Worm (Caenorhabditis elegans) whole organism, late embryonic: ENCODE data around the gene K08E4.2.

Experiments
- C38D4.7 ChIP-seq: fragments of 200-800 bp; sonication (Bioruptor generic); optimal IDR thresholded peaks from 2 replicates; lab custom pipeline; 2018; ENCODE audit warnings: mild to moderate bottlenecking, missing genetic modification characterization, moderate library complexity, missing compliant biosample characterization
- K02D7.2 ChIP-seq: sonication (generic microtip); optimal IDR thresholded peaks from 2 replicates; lab custom pipeline; 2017; ENCODE audit warnings: mild to moderate bottlenecking, missing genetic modification characterization, missing compliant biosample characterization
- K09A11.1 ChIP-seq: sonication (generic microtip); optimal IDR thresholded peaks from 2 replicates; lab custom pipeline; 2017; ENCODE audit warnings: antibody characterized with exemption, mild to moderate bottlenecking, missing genetic modification characterization, missing compliant biosample characterization; ENCODE audit not compliant: insufficient read depth
- ahr-1 ChIP-seq: sonication (generic microtip); optimal IDR thresholded peaks from 2 replicates; lab custom pipeline; 2016; ENCODE audit warnings: missing genetic modification characterization, missing compliant biosample characterization
- ceh-18 ChIP-seq: sonication (generic microtip); optimal IDR thresholded peaks from 2 replicates; lab custom pipeline; 2016; ENCODE audit warnings: missing genetic modification characterization, missing compliant biosample characterization
- ceh-2 ChIP-seq: sonication (generic microtip); optimal IDR thresholded peaks from 2 replicates; lab custom pipeline; 2016; ENCODE audit warnings: missing genotype, missing genetic modification characterization, missing compliant biosample characterization
- ceh-22 ChIP-seq: sonication (generic microtip); optimal IDR thresholded peaks from 2 replicates; lab custom pipeline; 2017; ENCODE audit warnings: missing biosample characterization, missing genetic modification characterization
- ceh-24 ChIP-seq: sonication (generic microtip); optimal IDR thresholded peaks from 2 replicates; lab custom pipeline; 2016; ENCODE audit warnings: mild to moderate bottlenecking, missing genetic modification characterization, missing compliant biosample characterization
- ceh-31 ChIP-seq: sonication (generic microtip); optimal IDR thresholded peaks from 2 replicates; lab custom pipeline; 2016; ENCODE audit warnings: missing genetic modification characterization, missing compliant biosample characterization
- ceh-45 ChIP-seq: fragments of 200-800 bp; sonication (Bioruptor generic); IDR thresholded peaks from 2 replicates; pipeline ENCODE4 v1.3.6; 2022; ENCODE audit warnings: missing genetic modification reagents, missing genetic modification characterization, missing compliant biosample characterization
- ceh-6 ChIP-seq: fragments of 200-800 bp; sonication (Bioruptor generic); optimal IDR thresholded peaks from 2 replicates; lab custom pipeline; 2018; ENCODE audit warnings: mild to moderate bottlenecking, missing genetic modification characterization, missing compliant biosample characterization
- ceh-9 ChIP-seq: sonication (generic microtip); optimal IDR thresholded peaks from 2 replicates; lab custom pipeline; 2016; ENCODE audit warnings: mild to moderate bottlenecking, missing genetic modification characterization, inconsistent platforms, missing compliant biosample characterization
- che-1 ChIP-seq: sonication (generic microtip); optimal IDR thresholded peaks from 2 replicates; lab custom pipeline; 2016; ENCODE audit warnings: mild to moderate bottlenecking, missing genetic modification characterization, missing compliant biosample characterization
- elt-4 ChIP-seq: sonication (generic microtip); optimal IDR thresholded peaks from 2 replicates; lab custom pipeline; 2016; ENCODE audit warnings: missing genetic modification characterization, missing compliant biosample characterization
- fax-1 ChIP-seq: sonication (generic microtip); optimal IDR thresholded peaks from 2 replicates; lab custom pipeline; 2016; ENCODE audit warnings: missing genotype, missing genetic modification characterization, missing compliant biosample characterization
- fkh-10 ChIP-seq: fragments of 150-350 bp; optimal IDR thresholded peaks from 2 replicates; lab custom pipeline; 2014; ENCODE audit warnings: missing biosample characterization, missing genetic modification reagents, missing genetic modification characterization
- hlh-15 ChIP-seq: sonication (generic microtip); optimal IDR thresholded peaks from 2 replicates; lab custom pipeline; 2016; ENCODE audit warnings: missing genetic modification characterization, missing compliant biosample characterization
- lim-6 ChIP-seq: sonication (generic microtip); optimal IDR thresholded peaks from 2 replicates; lab custom pipeline; 2016; ENCODE audit warnings: missing genetic modification characterization, missing compliant biosample characterization
- lin-11 ChIP-seq: fragments of 200-800 bp; sonication (Bioruptor generic); optimal IDR thresholded peaks from 2 replicates; lab custom pipeline; 2018; ENCODE audit warnings: mild to moderate bottlenecking, missing genetic modification characterization, missing compliant biosample characterization
- mec-3 ChIP-seq: sonication (generic microtip); optimal IDR thresholded peaks from 2 replicates; lab custom pipeline; 2016; ENCODE audit warnings: borderline replicate concordance, missing genetic modification characterization, missing compliant biosample characterization
- nhr-11 ChIP-seq: fragments of 150-350 bp; optimal IDR thresholded peaks from 2 replicates; lab custom pipeline; 2014; ENCODE audit warnings: missing biosample characterization, missing genetic modification characterization
- pag-3 ChIP-seq: sonication (generic microtip); optimal IDR thresholded peaks from 2 replicates; lab custom pipeline; 2016; ENCODE audit warnings: missing compliant biosample characterization, missing genetic modification characterization, borderline replicate concordance
- pat-9 ChIP-seq: fragments of 200-800 bp; sonication (Bioruptor generic); optimal IDR thresholded peaks from 2 replicates; lab custom pipeline; 2018; ENCODE audit warnings: mild to moderate bottlenecking, missing genetic modification characterization, moderate library complexity, missing compliant biosample characterization
- pax-1 ChIP-seq: fragments of 150-350 bp; optimal IDR thresholded peaks from 2 replicates; lab custom pipeline; 2014; ENCODE audit warnings: missing biosample characterization, missing genetic modification characterization
- pha-2 ChIP-seq: sonication (generic microtip); optimal IDR thresholded peaks from 2 replicates; lab custom pipeline; 2017; ENCODE audit warnings: mild to moderate bottlenecking, missing genetic modification characterization, missing compliant biosample characterization
- pha-4 ChIP-seq: fragments of 150-350 bp; optimal IDR thresholded peaks from 2 replicates; lab custom pipeline; 2018; ENCODE audit warnings: missing biosample characterization, missing genetic modification reagents, missing genetic modification characterization
- pqm-1 ChIP-seq: sonication (generic microtip); optimal IDR thresholded peaks from 2 replicates; lab custom pipeline; 2016; ENCODE audit warnings: missing genetic modification characterization, missing compliant biosample characterization
- pros-1 ChIP-seq: fragments of 150-350 bp; optimal IDR thresholded peaks from 2 replicates; lab custom pipeline; 2014; ENCODE audit warnings: missing biosample characterization, missing genetic modification reagents, missing genetic modification characterization
- rnt-1 ChIP-seq: sonication (generic microtip); optimal IDR thresholded peaks from 2 replicates; lab custom pipeline; 2016; ENCODE audit warnings: missing genetic modification characterization, missing compliant biosample characterization
- sdc-2 ChIP-seq: sonication (generic microtip); optimal IDR thresholded peaks from 2 replicates; lab custom pipeline; 2016; ENCODE audit warnings: missing genotype, missing genetic modification characterization, missing compliant biosample characterization
- sox-2 ChIP-seq: fragments of 200-800 bp; sonication (Bioruptor generic); IDR thresholded peaks from 2 replicates; pipeline ENCODE4 v1.3.6; 2022; ENCODE audit warnings: missing genetic modification reagents, missing genetic modification characterization, missing compliant biosample characterization
- sox-4 ChIP-seq: sonication (generic microtip); optimal IDR thresholded peaks from 2 replicates; lab custom pipeline; 2017; ENCODE audit warnings: mild to moderate bottlenecking, missing genetic modification characterization, inconsistent platforms, missing compliant biosample characterization
- syd-9 ChIP-seq: sonication (generic microtip); optimal IDR thresholded peaks from 2 replicates; lab custom pipeline; 2016; ENCODE audit warnings: mild to moderate bottlenecking, missing genetic modification characterization, moderate library complexity, missing compliant biosample characterization
- tbx-2 ChIP-seq: sonication (generic microtip); optimal IDR thresholded peaks from 2 replicates; lab custom pipeline; 2016; ENCODE audit warnings: missing genetic modification characterization, missing compliant biosample characterization
- tbx-7 ChIP-seq: sonication (generic microtip); optimal IDR thresholded peaks from 2 replicates; lab custom pipeline; 2016; ENCODE audit warnings: missing genotype, missing genetic modification characterization, missing compliant biosample characterization
- ttx-3 ChIP-seq: sonication (generic microtip); optimal IDR thresholded peaks from 2 replicates; lab custom pipeline; 2016; ENCODE audit warnings: missing genetic modification reagents, missing genetic modification characterization, missing compliant biosample characterization
- unc-3 ChIP-seq, 2 experiments: fragments of 200-800 bp in 1 of 2; sonication (Bioruptor generic) in 1 of 2; sonication (generic microtip) in 1 of 2; conservative IDR thresholded peaks in 1 of 2; optimal IDR thresholded peaks in 1 of 2; 2 replicates each; pipeline versions ENCODE4 v1.3.6 to Lab custom; 2016 to 2022; ENCODE audit warnings: missing compliant biosample characterization in 2 of 2, missing genetic modification characterization in 2 of 2, missing genetic modification reagents in 1 of 2
- unc-42 ChIP-seq: sonication (generic microtip); optimal IDR thresholded peaks from 2 replicates; lab custom pipeline; 2016; ENCODE audit warnings: missing genotype, missing genetic modification characterization, missing compliant biosample characterization
- unc-86 ChIP-seq: sonication (generic microtip); optimal IDR thresholded peaks from 2 replicates; lab custom pipeline; 2016; ENCODE audit warnings: missing genetic modification characterization, missing compliant biosample characterization
- ztf-16 ChIP-seq: sonication (generic microtip); optimal IDR thresholded peaks from 2 replicates; lab custom pipeline; 2017; ENCODE audit warnings: missing genetic modification characterization, missing compliant biosample characterization

K08E4.2 gene

ce11 chrIV:12032383-12032782 lies 24.1 kb downstream of the K08E4.2 start (continued):
- no peak for TF ChIP-seq pat-9
- peak; percentile 64 for TF ChIP-seq tbx-2
- no peak for TF ChIP-seq nhr-11 (tag; lab: Kevin White, UChicago)
- TF ChIP-seq unc-42 (tag; lab: Kevin White, UChicago), result peak; percentile 20
- no peak for TF ChIP-seq elt-4
- no peak for TF ChIP-seq fax-1 (tag; lab: Kevin White, UChicago)
- TF ChIP-seq pha-4 (tag; lab: Kevin White, UChicago), result no peak
- TF ChIP-seq ceh-31, result peak; percentile 75
- TF ChIP-seq K09A11.1 (tag; lab: Kevin White, UChicago), result no peak
- TF ChIP-seq K02D7.2 (tag; lab: Kevin White, UChicago), result no peak
- no peak for TF ChIP-seq fkh-10
- no peak for TF ChIP-seq hlh-15 (tag; lab: Kevin White, UChicago)
- no peak for TF ChIP-seq tbx-7 (tag; lab: Kevin White, UChicago)
- no peak for TF ChIP-seq unc-86 (tag; lab: Kevin White, UChicago)
- TF ChIP-seq ahr-1, result no peak
- no peak for TF ChIP-seq ceh-24 (tag; lab: Kevin White, UChicago)
- no peak for TF ChIP-seq mec-3
- peak; percentile 35 for TF ChIP-seq pros-1
- TF ChIP-seq lim-6 (tag; lab: Kevin White, UChicago), result no peak
- no peak for TF ChIP-seq pqm-1 (tag; lab: Kevin White, UChicago)
- TF ChIP-seq ceh-22 (tag; lab: Kevin White, UChicago), result peak; percentile 81
- no peak for TF ChIP-seq ttx-3 (tag; lab: Kevin White, UChicago)
- no peak for TF ChIP-seq ztf-16

- no peak for TF ChIP-seq pag-3
- no peak for TF ChIP-seq ceh-18 (tag; lab: Kevin White, UChicago)
- TF ChIP-seq sdc-2 (tag; lab: Kevin White, UChicago), result no peak
- TF ChIP-seq pha-2 (tag; lab: Kevin White, UChicago), result no peak
- TF ChIP-seq che-1 (tag; lab: Kevin White, UChicago), result no peak
- TF ChIP-seq pax-1 (tag; lab: Kevin White, UChicago), result no peak
- no peak for TF ChIP-seq lin-11 (tag; lab: Kevin White, UChicago)
- no peak for TF ChIP-seq C38D4.7
- no peak for TF ChIP-seq ceh-2
- no peak for TF ChIP-seq sox-4 (tag; lab: Kevin White, UChicago)
These were observed 25.5 kb downstream of the K08E4.2 start, which contains the start of the genes T12G3.6 and mrpl-51 for ce11 chrIV:12031003-12031402. T12G3.6 (minus strand) TSS chrIV:12031271. mrpl-51 (plus strand) TSS chrIV:12031324.

- TF ChIP-seq ceh-31, result no peak
- TF ChIP-seq pat-9, result no peak
- TF ChIP-seq ceh-2, result no peak
- TF ChIP-seq sox-2 (GFP tag; lab: Robert Waterston, UW), result no peak
- no peak for TF ChIP-seq K02D7.2 (tag; lab: Kevin White, UChicago)
- no peak for TF ChIP-seq sdc-2 (tag; lab: Kevin White, UChicago)
- no peak for TF ChIP-seq pag-3
- no peak for TF ChIP-seq tbx-7 (tag; lab: Kevin White, UChicago)
- TF ChIP-seq ceh-6 (GFP tag; lab: Kevin White, UChicago), result no peak
- no peak for TF ChIP-seq ceh-9 (tag; lab: Kevin White, UChicago)
- no peak for TF ChIP-seq ztf-16
- no peak for TF ChIP-seq ceh-24 (tag; lab: Kevin White, UChicago)
- TF ChIP-seq, all 69 proteins: peak for 0
These were observed 26.7 kb downstream of the K08E4.2 start, which contains the start of gene T12G3.11 for ce11 chrIV:12029722-12030182. T12G3.11 (minus strand) TSS chrIV:12029772.

- TF ChIP-seq sox-4 (tag; lab: Kevin White, UChicago), result no peak
- no peak for TF ChIP-seq tbx-7 (tag; lab: Kevin White, UChicago)
- TF ChIP-seq rnt-1 (tag; lab: Kevin White, UChicago), result no peak
- no peak for TF ChIP-seq syd-9
- no peak for TF ChIP-seq pag-3
- TF ChIP-seq nhr-11 (tag; lab: Kevin White, UChicago), result no peak
- no peak for TF ChIP-seq ceh-45
- no peak for TF ChIP-seq unc-3 (GFP tag; conservative IDR thresholded peaks at IDR 0.05; lab: Robert Waterston, UW)
- TF ChIP-seq unc-3 (tag; optimal IDR thresholded peaks at IDR 0.05; lab: Kevin White, UChicago), result no peak
- TF ChIP-seq fkh-10, result no peak
- TF ChIP-seq ceh-6 (GFP tag; lab: Kevin White, UChicago), result no peak
- no peak for TF ChIP-seq unc-86 (tag; lab: Kevin White, UChicago)
- TF ChIP-seq, all 69 proteins: peak for 0
These were observed 27.4 kb downstream of the K08E4.2 start, which contains the start of gene tgn-38 for ce11 chrIV:12029074-12029473. tgn-38 (minus strand) TSS chrIV:12029174.
